Worm (Caenorhabditis elegans) whole organism, midembryonic: ENCODE measurements around the gene T01E8.8.

Experiments
- T22C8.4 ChIP-seq: fragments of 200-800 bp; sonication (Bioruptor generic); IDR thresholded peaks from 2 replicates; pipeline ENCODE4 v1.3.6; 2022; ENCODE audit warnings: missing genetic modification characterization, missing compliant biosample characterization
- flt-1 ChIP-seq: fragments of 200-800 bp; sonication (Bioruptor generic); IDR thresholded peaks from 2 replicates; pipeline ENCODE4 v1.3.6; 2022; ENCODE audit warnings: missing genetic modification characterization, missing compliant biosample characterization
- ztf-29 ChIP-seq: fragments of 200-800 bp; sonication (Bioruptor generic); IDR thresholded peaks from 2 replicates; pipeline ENCODE4 v1.3.6; 2022; ENCODE audit warnings: missing genetic modification reagents, missing genetic modification characterization, missing compliant biosample characterization

DNA sequence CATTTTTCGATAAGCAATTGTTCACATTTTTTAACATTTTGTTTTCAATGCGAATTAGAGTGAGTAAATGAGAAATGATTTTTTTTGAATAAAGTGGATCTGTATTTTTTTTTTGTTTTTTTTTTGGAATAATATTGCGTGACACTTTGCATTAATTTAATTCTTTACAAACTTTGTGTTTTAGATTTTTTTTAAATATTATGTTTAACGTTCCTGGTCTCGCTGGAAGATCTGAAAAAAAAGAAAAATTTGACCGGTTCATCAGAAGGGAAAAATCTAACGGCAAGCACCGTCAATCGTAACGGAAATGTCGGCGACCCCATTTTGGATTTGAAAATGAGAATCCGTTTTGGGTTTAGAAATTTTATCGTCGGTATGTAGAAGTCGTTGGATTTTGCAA, 41.7 kb upstream of the T01E8.8 start, which contains the start of gene cdc-25.4:
- no peak for TF ChIP-seq ztf-29 (GFP tag; lab: Robert Waterston, UW)
- no peak for TF ChIP-seq T22C8.4
- no peak for TF ChIP-seq flt-1 (GFP tag; lab: Robert Waterston, UW)
